Fruit fly (Drosophila melanogaster) whole organism, embryonic: Measurements from ENCODE around the gene lilli.

Experiments used
- ATbp ChIP-seq: fragments of 200-800 bp; sonication (Bioruptor generic); optimal IDR thresholded peaks from 2 replicates; lab custom pipeline; 2017; ENCODE audit warnings: missing biosample characterization, mild to moderate bottlenecking, missing genetic modification characterization, missing genetic modification reagents
- CG11456 ChIP-seq: fragments of 200-800 bp; sonication (Bioruptor generic); IDR thresholded peaks from 3 replicates; pipeline ENCODE4 v1.3.6; 2022; ENCODE audit warnings: missing biosample characterization, missing genetic modification characterization
- CG1832 ChIP-seq: fragments of 200-800 bp; sonication (Bioruptor generic); optimal IDR thresholded peaks from 2 replicates; lab custom pipeline; 2017; ENCODE audit warnings: missing biosample characterization, mild to moderate bottlenecking, missing genetic modification characterization, inconsistent platforms
- CG18476 ChIP-seq: fragments of 200-800 bp; sonication (Bioruptor generic); optimal IDR thresholded peaks from 2 replicates; lab custom pipeline; 2016; ENCODE audit warnings: missing biosample characterization, mild to moderate bottlenecking, missing genetic modification characterization
- CG3163 ChIP-seq: fragments of 200-800 bp; sonication (Bioruptor generic); optimal IDR thresholded peaks from 3 replicates; lab custom pipeline; 2016; ENCODE audit warnings: missing biosample characterization, missing genetic modification characterization
- CG4360 ChIP-seq: fragments of 200-800 bp; sonication (Bioruptor generic); IDR thresholded peaks from 2 replicates; pipeline ENCODE4 v1.3.6; 2022; ENCODE audit warnings: missing biosample characterization, missing genetic modification characterization
- CG5180 ChIP-seq: fragments of 200-800 bp; sonication (Bioruptor generic); optimal IDR thresholded peaks from 3 replicates; lab custom pipeline; 2017; ENCODE audit warnings: missing biosample characterization, missing genetic modification characterization, mild to moderate bottlenecking, moderate library complexity, missing genetic modification reagents
- Deaf1 ChIP-seq: fragments of 200-800 bp; optimal IDR thresholded peaks from 3 replicates; lab custom pipeline; 2019; ENCODE audit warnings: missing biosample characterization, mild to moderate bottlenecking, missing genetic modification characterization, moderate library complexity
- Dll ChIP-seq: fragments of 200-800 bp; sonication (Bioruptor generic); IDR thresholded peaks from 4 replicates; pipeline ENCODE4 v1.3.6; 2022; ENCODE audit warnings: missing biosample characterization, missing genetic modification characterization; ENCODE audit not compliant: partially characterized antibody
- Doc3 ChIP-seq: fragments of 200-800 bp; sonication (Bioruptor generic); IDR thresholded peaks from 3 replicates; pipeline ENCODE4 v1.3.6; 2022; ENCODE audit warnings: missing biosample characterization, missing genetic modification characterization; ENCODE audit not compliant: partially characterized antibody
- Elba2 ChIP-seq: fragments of 200-800 bp; sonication (Bioruptor generic); optimal IDR thresholded peaks from 3 replicates; lab custom pipeline; 2016; ENCODE audit warnings: missing biosample characterization, missing genetic modification characterization
- Jarid2 ChIP-seq: fragments of 200-800 bp; sonication (Bioruptor generic); optimal IDR thresholded peaks from 3 replicates; lab custom pipeline; 2017; ENCODE audit warnings: mild to moderate bottlenecking, missing biosample characterization, missing genetic modification reagents, missing genetic modification characterization
- Med ChIP-seq: fragments of 200-800 bp; sonication (Bioruptor generic); peaks from one replicate; lab custom pipeline; 2016; ENCODE audit warnings: missing biosample characterization, missing genetic modification characterization, mild to moderate bottlenecking, inconsistent platforms, moderate library complexity
- Scr ChIP-seq: fragments of 200-800 bp; sonication (Bioruptor generic); IDR thresholded peaks from 2 replicates; pipeline ENCODE4 v1.3.6; 2022; ENCODE audit warnings: missing biosample characterization, missing genetic modification characterization; ENCODE audit not compliant: partially characterized antibody
- Trl ChIP-seq, 3 experiments: fragments of >200 bp in 2 of 3; fragments of 200-800 bp in 1 of 3; sonication (Bioruptor generic) in 1 of 3; optimal IDR thresholded peaks; 2 replicates in 1 of 3; 3 replicates in 2 of 3; lab custom pipeline; 2016 to 2017; ENCODE audit warnings: missing biosample characterization in 1 of 3, missing genetic modification characterization in 1 of 3
- abd-A ChIP-seq: fragments of 200-800 bp; sonication (Bioruptor generic); optimal IDR thresholded peaks from 3 replicates; lab custom pipeline; 2019; ENCODE audit warnings: missing biosample characterization, mild to moderate bottlenecking, missing genetic modification characterization, moderate library complexity
- cad ChIP-seq: fragments of >200 bp; optimal IDR thresholded peaks from 2 replicates; lab custom pipeline; 2017; ENCODE audit warnings: missing biosample characterization, missing genetic modification characterization
- caup ChIP-seq: fragments of 200-800 bp; sonication (Bioruptor generic); optimal IDR thresholded peaks from 3 replicates; lab custom pipeline; 2017; ENCODE audit warnings: missing biosample characterization, mild to moderate bottlenecking, missing genetic modification characterization, moderate library complexity; ENCODE audit not compliant: severe bottlenecking
- cg ChIP-seq: fragments of 200-800 bp; sonication (Bioruptor generic); optimal IDR thresholded peaks from 3 replicates; lab custom pipeline; 2019; ENCODE audit warnings: missing biosample characterization, mild to moderate bottlenecking, missing genetic modification characterization, moderate library complexity
- chinmo ChIP-seq: fragments of 200-800 bp; sonication (Bioruptor generic); IDR thresholded peaks from 4 replicates; pipeline ENCODE4 v1.3.6; 2022; ENCODE audit warnings: missing biosample characterization, missing genetic modification characterization; ENCODE audit not compliant: partially characterized antibody
- ewg ChIP-seq: fragments of 200-800 bp; sonication (Bioruptor generic); optimal IDR thresholded peaks from 3 replicates; lab custom pipeline; 2017; ENCODE audit warnings: mild to moderate bottlenecking, missing biosample characterization, missing genetic modification reagents, missing genetic modification characterization
- fru ChIP-seq: fragments of >200 bp; optimal IDR thresholded peaks from 2 replicates; lab custom pipeline; 2017
- gro ChIP-seq: fragments of 200-800 bp; sonication (Bioruptor generic); optimal IDR thresholded peaks from 2 replicates; lab custom pipeline; 2016; ENCODE audit warnings: missing biosample characterization, missing genetic modification characterization
- lab ChIP-seq: fragments of 200-800 bp; sonication (Bioruptor generic); optimal IDR thresholded peaks from 3 replicates; lab custom pipeline; 2017; ENCODE audit warnings: missing biosample characterization, missing genetic modification characterization, mild to moderate bottlenecking, moderate library complexity, missing genetic modification reagents
- lbe ChIP-seq: fragments of 200-800 bp; sonication (Bioruptor generic); optimal IDR thresholded peaks from 2 replicates; lab custom pipeline; 2016; ENCODE audit warnings: missing biosample characterization, mild to moderate bottlenecking, missing genetic modification characterization
- nerfin-1 ChIP-seq: fragments of 200-800 bp; sonication (Bioruptor generic); optimal IDR thresholded peaks from 3 replicates; lab custom pipeline; 2019; ENCODE audit warnings: missing biosample characterization, mild to moderate bottlenecking, missing genetic modification characterization, moderate library complexity
- nom ChIP-seq: fragments of 200-800 bp; sonication (Bioruptor generic); optimal IDR thresholded peaks from 2 replicates; lab custom pipeline; 2017; ENCODE audit warnings: missing biosample characterization, missing genetic modification characterization, mild to moderate bottlenecking, moderate library complexity, missing genetic modification reagents
- sd ChIP-seq: fragments of 200-800 bp; sonication (Bioruptor generic); optimal IDR thresholded peaks from 3 replicates; lab custom pipeline; 2018; ENCODE audit warnings: missing biosample characterization, mild to moderate bottlenecking, missing genetic modification characterization, moderate library complexity
- sens ChIP-seq: fragments of 200-800 bp; sonication (Bioruptor generic); peaks from one replicate; lab custom pipeline; 2016; ENCODE audit warnings: missing biosample characterization, missing genetic modification characterization
- sim ChIP-seq: fragments of 200-800 bp; sonication (Bioruptor generic); IDR thresholded peaks from 2 replicates; pipeline ENCODE4 v1.3.6; 2022; ENCODE audit warnings: missing biosample characterization, missing genetic modification characterization
- sima ChIP-seq: fragments of 200-800 bp; sonication (Bioruptor generic); optimal IDR thresholded peaks from 2 replicates; lab custom pipeline; 2016; ENCODE audit warnings: missing biosample characterization, missing genetic modification characterization
- unc-4 ChIP-seq: fragments of 200-800 bp; sonication (Bioruptor generic); IDR thresholded peaks from 2 replicates; pipeline ENCODE4 v1.3.6; 2022; ENCODE audit warnings: missing biosample characterization, missing genetic modification characterization; ENCODE audit not compliant: partially characterized antibody
- yki ChIP-seq: fragments of >200 bp; optimal IDR thresholded peaks from 3 replicates; lab custom pipeline; 2018

Gene lilli

dm6 chr2L:2886613-2887537 lies 1.1 kb downstream of the lilli start (continued):
- 0 out of 2 replicates have a peak, but pooled peaks have one; percentile 17 for TF ChIP-seq unc-4 (GFP tag; lab: Robert Waterston, UW)
- TF ChIP-seq cg, result peak; percentile 68
- peak; percentile 36 for TF ChIP-seq CG1832 (GFP tag; lab: Kevin White, UChicago)
- TF ChIP-seq Med, result peak; percentile 14
- 0 out of 2 replicates have a peak, but pooled peaks have one; percentile 37 for TF ChIP-seq sim
- TF ChIP-seq ewg (GFP tag; lab: Kevin White, UChicago), result peak; percentile 48
- TF ChIP-seq Doc3 (GFP tag; lab: Robert Waterston, UW), result 0 out of 3 replicates have a peak, but pooled peaks have one; percentile 15
- peak; percentile 31 for TF ChIP-seq yki (lab: Kevin White, UChicago)
- TF ChIP-seq ATbp (GFP tag; lab: Kevin White, UChicago), result peak; percentile 5
- TF ChIP-seq CG3163 (GFP tag; lab: Kevin White, UChicago), result peak; percentile 25
- TF ChIP-seq CG5180 (GFP tag; lab: Kevin White, UChicago), result peak; percentile 90
- peak; percentile 13 for TF ChIP-seq gro (GFP tag; lab: Kevin White, UChicago)
- no peak for TF ChIP-seq CG18476 (GFP tag; lab: Kevin White, UChicago)
- peak; percentile 65 for TF ChIP-seq CG4360
- TF ChIP-seq fru (lab: Kevin White, UChicago), result no peak
- TF ChIP-seq Elba2 (GFP tag; lab: Kevin White, UChicago), result peak; percentile 73
- peak; percentile 94; the same call in 3 of the 4 replicates for TF ChIP-seq chinmo (GFP tag; lab: Robert Waterston, UW)
- TF ChIP-seq Scr, result no peak
- TF ChIP-seq Trl (optimal IDR thresholded peaks at IDR 0.05; lab: Kevin White, UChicago), result peak; percentile 94 to 99
- TF ChIP-seq Trl (GFP tag; optimal IDR thresholded peaks at IDR 0.05; lab: Kevin White, UChicago), result peak; percentile 48
- TF ChIP-seq cad (GFP tag; lab: Kevin White, UChicago), result peak; percentile 35
- TF ChIP-seq Dll (GFP tag; lab: Robert Waterston, UW), result peak; percentile 38; the same call in 1 of the 4 replicates
- TF ChIP-seq nom, result peak; percentile 83
- no peak for TF ChIP-seq caup (GFP tag; lab: Kevin White, UChicago)
- TF ChIP-seq nerfin-1 (tag; lab: Kevin White, UChicago), result peak; percentile 77
- peak; percentile 72 for TF ChIP-seq sd (tag; lab: Kevin White, UChicago)
- TF ChIP-seq lbe (GFP tag; lab: Kevin White, UChicago), result peak; percentile 1
- peak; percentile 77 for TF ChIP-seq abd-A (tag; lab: Kevin White, UChicago)
- TF ChIP-seq, all 482 proteins: peak for 29

dm6 chr2L:2887760-2888600 lies 2.3 kb downstream of the lilli start:
- TF ChIP-seq lab, result no peak
- TF ChIP-seq Trl (optimal IDR thresholded peaks at IDR 0.05; lab: Kevin White, UChicago), result peak in 1 of 2 experiments; percentile 19
- no peak for TF ChIP-seq Trl (GFP tag; optimal IDR thresholded peaks at IDR 0.05; lab: Kevin White, UChicago)
- peak; percentile 1 for TF ChIP-seq Med
- TF ChIP-seq sima (GFP tag; lab: Kevin White, UChicago), result no peak
- peak; percentile 42 for TF ChIP-seq Jarid2 (GFP tag; lab: Kevin White, UChicago)
- peak; percentile 99 for TF ChIP-seq CG5180 (GFP tag; lab: Kevin White, UChicago)
- peak; percentile 81 for TF ChIP-seq sens (GFP tag; lab: Kevin White, UChicago)
- no peak for TF ChIP-seq CG11456 (GFP tag; lab: Robert Waterston, UW)
- TF ChIP-seq CG4360, result peak; percentile 22; the same call in 1 of the 2 replicates
- peak; percentile 1 for TF ChIP-seq Deaf1 (tag; lab: Kevin White, UChicago)
